Fruit fly (Drosophila melanogaster) whole organism, embryonic: ENCODE measurements around the gene Ciz1.

Source experiments
- Bgb ChIP-seq: fragments of 200-800 bp; sonication (Bioruptor generic); IDR thresholded peaks from 2 replicates; pipeline ENCODE4 v1.3.6; 2022; ENCODE audit warnings: missing biosample characterization, missing genetic modification characterization; ENCODE audit not compliant: partially characterized antibody
- CG12391 ChIP-seq: fragments of 200-800 bp; sonication (Bioruptor generic); optimal IDR thresholded peaks from 3 replicates; lab custom pipeline; 2018; ENCODE audit warnings: missing biosample characterization, mild to moderate bottlenecking, missing genetic modification characterization, moderate library complexity
- CG12659 ChIP-seq: fragments of 200-800 bp; sonication (Bioruptor generic); optimal IDR thresholded peaks from 3 replicates; lab custom pipeline; 2017; ENCODE audit warnings: mild to moderate bottlenecking, missing biosample characterization, missing genetic modification reagents, missing genetic modification characterization
- CG14441 ChIP-seq: fragments of 200-800 bp; sonication (Bioruptor generic); IDR thresholded peaks from 2 replicates; pipeline ENCODE4 v1.3.6; 2022; ENCODE audit warnings: missing biosample characterization, missing genetic modification characterization
- CG14710 ChIP-seq: fragments of 200-800 bp; sonication (Bioruptor generic); optimal IDR thresholded peaks from 3 replicates; lab custom pipeline; 2019; ENCODE audit warnings: missing biosample characterization, mild to moderate bottlenecking, missing genetic modification characterization, moderate library complexity
- CG17829 ChIP-seq: fragments of 200-800 bp; optimal IDR thresholded peaks from 2 replicates; lab custom pipeline; 2019; ENCODE audit warnings: missing biosample characterization, mild to moderate bottlenecking, missing genetic modification characterization, moderate library complexity
- CG2129 ChIP-seq: fragments of 200-800 bp; sonication (Bioruptor generic); IDR thresholded peaks from 2 replicates; pipeline ENCODE4 v1.3.6; 2022; ENCODE audit warnings: missing biosample characterization, missing genetic modification characterization; ENCODE audit not compliant: partially characterized antibody
- CG2199 ChIP-seq: fragments of 200-800 bp; sonication (Bioruptor generic); IDR thresholded peaks from 3 replicates; pipeline ENCODE4 v1.3.6; 2022; ENCODE audit warnings: missing biosample characterization, missing genetic modification characterization
- CG30431 ChIP-seq: fragments of 200-800 bp; sonication (Bioruptor generic); optimal IDR thresholded peaks from 2 replicates; lab custom pipeline; 2017; ENCODE audit warnings: missing biosample characterization, missing genetic modification characterization
- CG34224 ChIP-seq: fragments of 200-800 bp; sonication (Bioruptor generic); IDR thresholded peaks from 3 replicates; pipeline ENCODE4 v1.3.6; 2022; ENCODE audit warnings: missing biosample characterization, missing genetic modification characterization; ENCODE audit not compliant: partially characterized antibody
- CG3847 ChIP-seq: fragments of 200-800 bp; sonication (Bioruptor generic); IDR thresholded peaks from 2 replicates; pipeline ENCODE4 v1.3.6; 2022; ENCODE audit warnings: missing biosample characterization, missing genetic modification characterization
- CG42726 ChIP-seq: fragments of 200-800 bp; sonication (Bioruptor generic); IDR thresholded peaks from 2 replicates; pipeline ENCODE4 v1.3.6; 2022; ENCODE audit warnings: missing biosample characterization, missing genetic modification characterization; ENCODE audit not compliant: partially characterized antibody
- CG6654 ChIP-seq: fragments of 200-800 bp; sonication (Bioruptor generic); optimal IDR thresholded peaks from 2 replicates; lab custom pipeline; 2017; ENCODE audit warnings: missing biosample characterization, mild to moderate bottlenecking, missing genetic modification characterization
- CG7786 ChIP-seq: fragments of 200-800 bp; sonication (Bioruptor generic); optimal IDR thresholded peaks from 2 replicates; lab custom pipeline; 2016; ENCODE audit warnings: missing biosample characterization, missing genetic modification characterization
- CG7963 ChIP-seq: fragments of 200-800 bp; sonication (Bioruptor generic); IDR thresholded peaks from 3 replicates; pipeline ENCODE4 v1.3.6; 2022; ENCODE audit warnings: missing biosample characterization, missing genetic modification characterization; ENCODE audit not compliant: partially characterized antibody
- CG8924 ChIP-seq: fragments of 200-800 bp; optimal IDR thresholded peaks from 3 replicates; lab custom pipeline; 2019; ENCODE audit warnings: missing biosample characterization, mild to moderate bottlenecking, missing genetic modification characterization, moderate library complexity
- Dll ChIP-seq: fragments of 200-800 bp; sonication (Bioruptor generic); IDR thresholded peaks from 4 replicates; pipeline ENCODE4 v1.3.6; 2022; ENCODE audit warnings: missing biosample characterization, missing genetic modification characterization; ENCODE audit not compliant: partially characterized antibody
- Dp ChIP-seq: fragments of 200-800 bp; sonication (Bioruptor generic); optimal IDR thresholded peaks from 2 replicates; lab custom pipeline; 2018; ENCODE audit warnings: missing biosample characterization, mild to moderate bottlenecking, missing genetic modification characterization, moderate library complexity
- Ets65A ChIP-seq: fragments of 200-800 bp; sonication (Bioruptor generic); peaks from one replicate; lab custom pipeline; 2016; ENCODE audit warnings: missing biosample characterization, missing genetic modification characterization
- Fer3 ChIP-seq: fragments of 200-800 bp; sonication (Bioruptor generic); optimal IDR thresholded peaks from 2 replicates; lab custom pipeline; 2018; ENCODE audit warnings: missing biosample characterization, mild to moderate bottlenecking, missing genetic modification characterization, moderate library complexity
- HLH3B ChIP-seq: fragments of 200-800 bp; sonication (Bioruptor generic); IDR thresholded peaks from 2 replicates; pipeline ENCODE4 v1.3.6; 2022; ENCODE audit warnings: missing biosample characterization, missing genetic modification characterization
- HLH4C ChIP-seq: fragments of 200-800 bp; sonication (Bioruptor generic); IDR thresholded peaks from 3 replicates; pipeline ENCODE4 v1.3.6; 2022; ENCODE audit warnings: missing biosample characterization, missing genetic modification characterization; ENCODE audit not compliant: partially characterized antibody
- HmgZ ChIP-seq: fragments of 200-800 bp; sonication (Bioruptor generic); optimal IDR thresholded peaks from 2 replicates; lab custom pipeline; 2018; ENCODE audit warnings: missing biosample characterization, mild to moderate bottlenecking, missing genetic modification characterization
- Hr3 ChIP-seq: fragments of 200-800 bp; sonication (Bioruptor generic); optimal IDR thresholded peaks from 3 replicates; lab custom pipeline; 2016; ENCODE audit warnings: missing biosample characterization, missing genetic modification characterization
- Med ChIP-seq: fragments of 200-800 bp; sonication (Bioruptor generic); peaks from one replicate; lab custom pipeline; 2016; ENCODE audit warnings: missing biosample characterization, missing genetic modification characterization, mild to moderate bottlenecking, inconsistent platforms, moderate library complexity
- PHDP ChIP-seq: fragments of 200-800 bp; sonication (Bioruptor generic); optimal IDR thresholded peaks from 3 replicates; lab custom pipeline; 2018; ENCODE audit warnings: missing biosample characterization, mild to moderate bottlenecking, missing genetic modification characterization, moderate library complexity
- Scr ChIP-seq: fragments of 200-800 bp; sonication (Bioruptor generic); IDR thresholded peaks from 2 replicates; pipeline ENCODE4 v1.3.6; 2022; ENCODE audit warnings: missing biosample characterization, missing genetic modification characterization; ENCODE audit not compliant: partially characterized antibody
- Sin3A ChIP-seq: fragments of >200 bp; optimal IDR thresholded peaks from 2 replicates; lab custom pipeline; 2018
- amos ChIP-seq: fragments of 200-800 bp; sonication (Bioruptor generic); IDR thresholded peaks from 2 replicates; pipeline ENCODE4 v1.3.6; 2022; ENCODE audit warnings: missing biosample characterization, missing genetic modification characterization; ENCODE audit not compliant: partially characterized antibody
- croc ChIP-seq: fragments of 200-800 bp; sonication (Bioruptor generic); conservative IDR thresholded peaks from 3 replicates; pipeline ENCODE4 v1.3.6; 2022; ENCODE audit warnings: missing biosample characterization, missing genetic modification characterization
- exex ChIP-seq: fragments of 200-800 bp; sonication (Bioruptor generic); optimal IDR thresholded peaks from 4 replicates; lab custom pipeline; 2018; ENCODE audit warnings: missing biosample characterization, mild to moderate bottlenecking, missing genetic modification characterization, moderate library complexity
- fd3F ChIP-seq: fragments of 200-800 bp; sonication (Bioruptor generic); optimal IDR thresholded peaks from 2 replicates; lab custom pipeline; 2018; ENCODE audit warnings: missing biosample characterization, mild to moderate bottlenecking, missing genetic modification characterization, moderate library complexity
- gfzf ChIP-seq: fragments of 200-800 bp; sonication (Bioruptor generic); optimal IDR thresholded peaks from 2 replicates; lab custom pipeline; 2016; ENCODE audit warnings: missing biosample characterization, mild to moderate bottlenecking, missing genetic modification characterization, moderate library complexity
- hbn ChIP-seq: fragments of 200-800 bp; sonication (Bioruptor generic); IDR thresholded peaks from 2 replicates; pipeline ENCODE4 v1.3.6; 2022; ENCODE audit warnings: missing biosample characterization, missing genetic modification characterization; ENCODE audit not compliant: partially characterized antibody
- insv ChIP-seq, 2 experiments: fragments of 200-800 bp; sonication (Bioruptor generic); optimal IDR thresholded peaks; 3 replicates each; lab custom pipeline; 2016 to 2018; ENCODE audit warnings: missing biosample characterization in 2 of 2, missing genetic modification characterization in 2 of 2
- nmo ChIP-seq: fragments of 200-800 bp; sonication (Bioruptor generic); optimal IDR thresholded peaks from 2 replicates; lab custom pipeline; 2018; ENCODE audit warnings: missing biosample characterization, mild to moderate bottlenecking, missing genetic modification characterization, moderate library complexity
- org-1 ChIP-seq: fragments of 200-800 bp; sonication (Bioruptor generic); optimal IDR thresholded peaks from 2 replicates; lab custom pipeline; 2017; ENCODE audit warnings: missing biosample characterization, missing genetic modification characterization
- phol ChIP-seq: fragments of 200-800 bp; sonication (Bioruptor generic); optimal IDR thresholded peaks from 3 replicates; lab custom pipeline; 2018; ENCODE audit warnings: missing biosample characterization, mild to moderate bottlenecking, missing genetic modification characterization, moderate library complexity
- prd ChIP-seq, 3 experiments: fragments of >200 bp in 2 of 3; fragments of 200-800 bp in 1 of 3; sonication (Bioruptor generic) in 1 of 3; optimal IDR thresholded peaks in 2 of 3; IDR thresholded peaks in 1 of 3; 2 replicates in 2 of 3; 3 replicates in 1 of 3; pipeline versions ENCODE4 v1.3.6 to Lab custom; 2017 to 2022; ENCODE audit warnings: missing biosample characterization in 1 of 3, missing genetic modification characterization in 1 of 3
- sna ChIP-seq: fragments of 200-800 bp; sonication (Bioruptor generic); IDR thresholded peaks from 2 replicates; pipeline ENCODE4 v1.3.6; 2022; ENCODE audit warnings: missing biosample characterization, missing genetic modification characterization; ENCODE audit not compliant: partially characterized antibody
- sob ChIP-seq: fragments of 200-800 bp; sonication (Bioruptor generic); IDR thresholded peaks from 2 replicates; pipeline ENCODE4 v1.3.6; 2022; ENCODE audit warnings: missing biosample characterization, missing genetic modification characterization
- ssp ChIP-seq: fragments of 200-800 bp; sonication (Bioruptor generic); IDR thresholded peaks from 2 replicates; pipeline ENCODE4 v1.3.6; 2022; ENCODE audit warnings: missing biosample characterization, missing genetic modification characterization
- stc ChIP-seq: fragments of 200-800 bp; sonication (Bioruptor generic); IDR thresholded peaks from 2 replicates; pipeline ENCODE4 v1.3.6; 2022; ENCODE audit warnings: missing biosample characterization, missing genetic modification characterization
- stwl ChIP-seq: fragments of 200-800 bp; sonication (Bioruptor generic); optimal IDR thresholded peaks from 3 replicates; lab custom pipeline; 2018; ENCODE audit warnings: missing biosample characterization, mild to moderate bottlenecking, missing genetic modification characterization, moderate library complexity
- tin ChIP-seq: fragments of 200-800 bp; sonication (Bioruptor generic); optimal IDR thresholded peaks from 3 replicates; lab custom pipeline; 2016; ENCODE audit warnings: missing biosample characterization, missing genetic modification characterization
- zfh2 ChIP-seq: fragments of 200-800 bp; sonication (Bioruptor generic); optimal IDR thresholded peaks from 2 replicates; lab custom pipeline; 2016; ENCODE audit warnings: missing biosample characterization, missing genetic modification characterization

Gene Ciz1

DNA sequence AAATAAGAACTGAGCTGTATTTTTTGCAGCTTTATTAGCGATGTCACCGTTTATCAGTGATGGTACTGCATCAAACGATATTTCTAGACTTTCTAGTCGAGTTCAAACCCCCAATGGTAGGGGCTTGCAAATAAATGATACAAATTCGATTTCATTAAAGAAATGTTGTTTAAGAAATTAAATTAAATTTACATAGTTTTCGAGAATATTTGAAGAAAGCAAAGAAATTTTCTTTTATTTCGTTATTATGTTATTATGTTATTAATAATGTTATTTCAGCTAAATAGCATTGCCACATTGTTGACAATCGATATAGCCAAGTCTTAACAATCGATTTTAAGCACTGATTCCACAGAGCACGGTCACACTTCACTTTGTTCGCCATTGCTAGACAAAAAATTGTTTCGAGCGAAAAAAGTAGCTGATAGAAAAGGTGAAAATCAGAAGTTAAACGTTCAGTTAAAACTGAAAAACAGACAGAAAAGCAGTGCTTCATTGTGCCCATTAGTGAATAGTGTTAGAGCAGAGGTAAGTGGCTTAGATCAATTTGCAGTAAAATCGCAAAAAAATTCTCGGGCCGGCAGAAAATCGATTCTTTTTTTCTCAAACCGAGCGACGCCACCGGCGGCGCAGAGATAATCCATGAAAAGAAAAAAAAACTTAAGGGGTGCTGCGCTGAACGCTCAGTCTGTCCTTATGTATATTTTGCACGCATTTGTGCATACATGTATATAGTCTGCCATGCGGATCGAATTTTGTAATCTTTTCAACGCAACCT, at the start of gene Ciz1, which contains the start of gene iPLA2-VIA (continued):
- TF ChIP-seq prd (optimal IDR thresholded peaks at IDR 0.05; lab: Kevin White, UChicago): no peak
- peak; percentile 45; the same call in 1 of the 3 replicates for TF ChIP-seq prd (GFP tag; IDR thresholded peaks at IDR 0.05; lab: Robert Waterston, UW)
- peak; percentile 22; the same call in 1 of the 2 replicates for TF ChIP-seq sob
- peak; percentile 52; the same call in 1 of the 2 replicates for TF ChIP-seq CG2129 (GFP tag; lab: Robert Waterston, UW)
- TF ChIP-seq CG14710: peak; percentile 90
- peak; percentile 50 for TF ChIP-seq CG8924 (tag; lab: Kevin White, UChicago)
- no peak for TF ChIP-seq croc (GFP tag; lab: Robert Waterston, UW)
- peak; percentile 50; the same call in 1 of the 2 replicates for TF ChIP-seq hbn (GFP tag; lab: Robert Waterston, UW)
- TF ChIP-seq CG30431 (GFP tag; lab: Kevin White, UChicago): no peak
- TF ChIP-seq PHDP (tag; lab: Kevin White, UChicago): no peak
- TF ChIP-seq Hr3: peak; percentile 14
- peak; percentile 93 for TF ChIP-seq Sin3A (lab: Kevin White, UChicago)
- peak; percentile 83 for TF ChIP-seq Dll (GFP tag; lab: Robert Waterston, UW)
- peak; percentile 67 for TF ChIP-seq gfzf (GFP tag; lab: Kevin White, UChicago)
- peak; percentile 50 for TF ChIP-seq stwl (tag; lab: Kevin White, UChicago)
- TF ChIP-seq HLH3B (GFP tag; lab: Robert Waterston, UW): no peak
- peak; percentile 97 for TF ChIP-seq phol (tag; lab: Kevin White, UChicago)
- TF ChIP-seq insv (GFP tag; optimal IDR thresholded peaks at IDR 0.05; lab: Kevin White, UChicago): peak in 1 of 2 experiments; percentile 14
- 0 out of 2 replicates have a peak, but pooled peaks have one; percentile 11 for TF ChIP-seq ssp (GFP tag; lab: Robert Waterston, UW)
- TF ChIP-seq org-1: no peak
- TF ChIP-seq CG2199 (GFP tag; lab: Robert Waterston, UW): 0 out of 3 replicates have a peak, but pooled peaks have one; percentile 73
- 0 out of 2 replicates have a peak, but pooled peaks have one; percentile 9 for TF ChIP-seq CG14441 (GFP tag; lab: Robert Waterston, UW)
- no peak for TF ChIP-seq fd3F (GFP tag; lab: Kevin White, UChicago)
- peak; percentile 29 for TF ChIP-seq tin (GFP tag; lab: Kevin White, UChicago)
- TF ChIP-seq Med: peak; percentile 81
- peak; percentile 89 for TF ChIP-seq Scr (GFP tag; lab: Robert Waterston, UW)
- no peak for TF ChIP-seq Fer3
- TF ChIP-seq Bgb: peak; percentile 78
- TF ChIP-seq HmgZ: peak; percentile 8
- TF ChIP-seq CG17829: peak; percentile 52
- no peak for TF ChIP-seq stc (GFP tag; lab: Robert Waterston, UW)
- TF ChIP-seq zfh2 (GFP tag; lab: Kevin White, UChicago): peak; percentile 15
- TF ChIP-seq Dp (GFP tag; lab: Kevin White, UChicago): peak; percentile 20
- TF ChIP-seq CG6654: no peak
- TF ChIP-seq CG34224 (GFP tag; lab: Robert Waterston, UW): peak; percentile 44; the same call in 2 of the 3 replicates
- TF ChIP-seq CG7786 (GFP tag; lab: Kevin White, UChicago): no peak
- peak; percentile 71; the same call in 1 of the 2 replicates for TF ChIP-seq amos (GFP tag; lab: Robert Waterston, UW)
- peak; percentile 94 for TF ChIP-seq Ets65A (GFP tag; lab: Kevin White, UChicago)
- peak; percentile 68 for TF ChIP-seq HLH4C (GFP tag; lab: Robert Waterston, UW)
- TF ChIP-seq CG3847: no peak
- TF ChIP-seq sna (GFP tag; lab: Robert Waterston, UW): peak; percentile 65; the same call in 1 of the 2 replicates
- TF ChIP-seq nmo (GFP tag; lab: Kevin White, UChicago): peak; percentile 82
- peak; percentile 34 for TF ChIP-seq CG12391 (tag; lab: Kevin White, UChicago)
- TF ChIP-seq CG7963 (GFP tag; lab: Robert Waterston, UW): peak; percentile 47; the same call in 1 of the 3 replicates
- TF ChIP-seq exex (tag; lab: Kevin White, UChicago): peak; percentile 24
- TF ChIP-seq CG42726 (GFP tag; lab: Robert Waterston, UW): 0 out of 2 replicates have a peak, but pooled peaks have one; percentile 47
- TF ChIP-seq CG12659 (GFP tag; lab: Kevin White, UChicago): peak; percentile 84
